Worm (Caenorhabditis elegans): Measurements from ENCODE around the gene daf-4.

Gene daf-4

DNA sequence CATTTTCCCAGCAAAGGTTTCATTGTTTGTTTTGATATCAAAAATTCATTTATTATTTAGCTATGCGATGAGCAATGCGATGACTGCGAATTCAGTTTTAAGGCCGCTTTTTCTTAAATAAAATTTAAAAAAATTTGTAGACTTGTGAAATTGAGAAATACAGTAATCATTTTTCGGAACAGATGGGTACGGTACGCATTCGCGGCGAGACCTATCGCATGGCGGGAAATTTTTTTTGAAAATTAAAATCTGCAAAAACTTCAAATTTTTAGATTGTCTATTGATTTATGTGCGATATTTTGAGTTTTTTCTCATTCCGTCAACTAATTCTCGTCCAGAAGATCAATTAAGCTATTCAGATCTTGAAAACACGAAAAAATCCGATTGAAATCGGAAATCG, 38.6 kb downstream of the daf-4 start:
- TF ChIP-seq ttx-3 (tag; optimal IDR thresholded peaks at IDR 0.05) (no peak), sox-4 (tag; optimal IDR thresholded peaks at IDR 0.05) (no peak), ceh-22 (tag; optimal IDR thresholded peaks at IDR 0.05) (no peak), lim-6 (tag; optimal IDR thresholded peaks at IDR 0.05) (no peak), ceh-24 (tag; optimal IDR thresholded peaks at IDR 0.05) (no peak), pros-1 (tag; optimal IDR thresholded peaks at IDR 0.05) (no peak), ahr-1 (tag; optimal IDR thresholded peaks at IDR 0.05) (no peak), K02D7.2 (tag; optimal IDR thresholded peaks at IDR 0.05) (no peak), unc-55 (GFP tag; optimal IDR thresholded peaks at IDR 0.05) (no peak), tbx-2 (tag; optimal IDR thresholded peaks at IDR 0.05) (no peak), syd-9 (tag; optimal IDR thresholded peaks at IDR 0.05) (no peak), nhr-11 (tag; optimal IDR thresholded peaks at IDR 0.05) (no peak), pax-1 (tag; optimal IDR thresholded peaks at IDR 0.05) (no peak), elt-4 (tag; optimal IDR thresholded peaks at IDR 0.05) (no peak), ceh-48 (tag; optimal IDR thresholded peaks at IDR 0.05) (no peak), tbx-7 (tag; optimal IDR thresholded peaks at IDR 0.05) (no peak), nhr-232 (tag; optimal IDR thresholded peaks at IDR 0.05) (no peak), C08G9.2 (tag; optimal IDR thresholded peaks at IDR 0.05) (no peak)

DNA sequence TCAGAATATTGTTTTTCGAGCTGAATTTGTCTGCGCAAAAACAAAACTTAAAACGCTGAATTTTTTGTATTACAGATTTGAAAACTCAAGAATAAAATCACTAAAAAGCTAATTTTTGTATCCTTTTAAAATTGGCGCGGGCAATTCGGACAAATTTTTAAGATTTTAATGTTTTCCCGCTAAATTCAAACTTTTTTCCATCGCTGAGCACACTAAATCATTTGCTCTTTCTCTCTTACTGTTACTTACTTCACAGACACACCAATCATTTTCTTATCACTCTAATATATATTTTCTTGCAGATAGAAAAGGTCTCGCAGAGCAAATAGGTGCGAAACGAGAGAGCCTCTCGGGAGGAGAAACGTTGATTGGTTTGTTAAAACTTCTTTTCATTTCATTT, 39.0 kb downstream of the daf-4 start, which contains the start of gene par-3:
par-3 (plus strand) TSS at position 301 of the 400 bp plus-strand sequence.
- TF ChIP-seq hlh-8 (tag; optimal IDR thresholded peaks at IDR 0.05) (no peak), dmd-4 (tag; optimal IDR thresholded peaks at IDR 0.05; ENCODE audit: borderline replicate concordance) (no peak), nhr-11 (tag; optimal IDR thresholded peaks at IDR 0.05) (no peak), ahr-1 (tag; optimal IDR thresholded peaks at IDR 0.05) (no peak), unc-3 (GFP tag; conservative IDR thresholded peaks at IDR 0.05) (no peak), unc-3 (tag; optimal IDR thresholded peaks at IDR 0.05) (no peak), unc-86 (tag; optimal IDR thresholded peaks at IDR 0.05) (no peak), unc-55 (GFP tag; optimal IDR thresholded peaks at IDR 0.05) (no peak), hlh-30 (tag; optimal IDR thresholded peaks at IDR 0.05; ENCODE audit: insufficient read depth) (no peak)

DNA sequence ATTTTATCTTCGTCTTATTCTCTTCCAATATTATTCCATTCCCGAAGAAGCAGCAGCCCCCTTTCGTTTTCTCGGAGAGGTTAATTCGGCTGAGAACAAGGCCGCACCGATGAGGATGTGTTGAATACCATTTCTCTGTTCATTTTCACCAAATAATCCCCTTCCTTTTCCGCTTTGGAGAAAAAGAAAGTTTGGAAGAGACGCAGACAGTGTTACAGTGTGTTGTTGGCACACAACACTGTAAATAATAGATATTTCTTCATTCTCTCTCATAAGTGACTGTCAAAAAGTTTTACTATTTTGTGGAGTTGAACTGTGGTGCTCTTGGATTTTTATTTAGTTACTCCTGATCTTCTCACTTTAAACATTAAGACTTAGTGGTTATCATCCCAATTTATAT, 40.3 kb downstream of the daf-4 start:
- TF ChIP-seq ets-4 (tag; optimal IDR thresholded peaks at IDR 0.05), result peak; percentile 23
- TF ChIP-seq ahr-1 (tag; optimal IDR thresholded peaks at IDR 0.05), result no peak

DNA sequence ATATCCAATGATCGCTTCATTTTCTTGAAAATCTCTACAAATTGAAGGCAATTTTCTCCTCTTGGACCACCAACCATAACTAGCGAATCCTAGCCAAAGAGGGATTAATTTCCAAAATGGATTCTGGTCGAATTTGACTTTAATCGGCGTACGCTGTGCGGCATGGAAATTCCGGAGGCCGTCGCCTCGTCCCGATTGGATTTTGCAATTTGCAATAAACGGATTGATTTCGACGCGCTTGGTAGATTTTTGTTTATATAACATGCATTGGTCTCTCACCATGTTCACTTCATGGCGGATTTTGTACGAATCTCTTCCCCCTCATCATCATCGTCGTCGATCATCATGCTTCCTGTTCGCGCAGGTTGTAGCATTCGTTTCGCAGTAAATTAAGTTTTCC, 40.8 kb downstream of the daf-4 start:
- peak; percentile 7 for TF ChIP-seq ceh-31 (tag; optimal IDR thresholded peaks at IDR 0.05)
- no peak for TF ChIP-seq pha-2 (tag; optimal IDR thresholded peaks at IDR 0.05)
- TF ChIP-seq hlh-30 (tag; optimal IDR thresholded peaks at IDR 0.05; ENCODE audit: insufficient read depth), result no peak
- peak; percentile 52 for TF ChIP-seq unc-42 (tag; optimal IDR thresholded peaks at IDR 0.05)

DNA sequence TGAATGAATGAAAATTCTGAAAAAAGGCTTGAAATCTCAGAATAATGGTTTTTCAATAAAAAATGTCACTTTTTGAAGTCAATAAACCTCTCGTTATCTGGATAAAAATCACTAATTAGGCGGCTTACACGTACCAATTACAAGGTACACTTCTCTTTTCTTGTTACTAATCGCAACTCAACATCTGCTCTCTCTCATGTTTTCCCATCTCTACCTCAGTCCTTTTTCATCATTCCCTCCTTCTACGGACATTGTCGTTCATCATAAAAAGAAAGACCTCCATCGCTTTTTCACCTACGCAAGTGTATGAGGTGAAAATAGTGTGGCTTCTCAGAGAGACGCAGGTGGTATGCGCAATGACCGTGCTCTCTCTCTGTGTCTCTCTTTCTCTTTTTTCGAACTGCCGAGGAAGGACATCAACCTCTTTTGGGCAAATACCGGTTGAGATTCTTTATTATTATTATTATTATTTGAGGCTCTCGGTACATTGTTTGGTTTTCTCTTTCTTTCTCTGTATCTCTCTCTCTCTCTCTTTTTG, 43.1 kb downstream of the daf-4 start:
- no peak for TF ChIP-seq elt-4 (tag; optimal IDR thresholded peaks at IDR 0.05)
- no peak for TF ChIP-seq nhr-232 (tag; optimal IDR thresholded peaks at IDR 0.05)
- no peak for TF ChIP-seq ceh-22 (tag; optimal IDR thresholded peaks at IDR 0.05)
- TF ChIP-seq ceh-45 (GFP tag; IDR thresholded peaks at IDR 0.05), result no peak
- TF ChIP-seq ceh-14 (tag; optimal IDR thresholded peaks at IDR 0.05), result no peak
- TF ChIP-seq tbx-7 (tag; optimal IDR thresholded peaks at IDR 0.05), result no peak
- no peak for TF ChIP-seq ceh-48 (tag; optimal IDR thresholded peaks at IDR 0.05)
- TF ChIP-seq pat-9 (tag; optimal IDR thresholded peaks at IDR 0.05), result no peak
- no peak for TF ChIP-seq fkh-10 (GFP tag; optimal IDR thresholded peaks at IDR 0.05)
- TF ChIP-seq nhr-11 (tag; optimal IDR thresholded peaks at IDR 0.05), result no peak
- peak; percentile 19 for TF ChIP-seq unc-55 (GFP tag; optimal IDR thresholded peaks at IDR 0.05)
- no peak for TF ChIP-seq ceh-9 (tag; optimal IDR thresholded peaks at IDR 0.05)
- no peak for TF ChIP-seq eyg-1 (tag; optimal IDR thresholded peaks at IDR 0.05)
- peak; percentile 54 for TF ChIP-seq tbx-2 (tag; optimal IDR thresholded peaks at IDR 0.05)
- TF ChIP-seq C38D4.7 (GFP tag; optimal IDR thresholded peaks at IDR 0.05), result no peak
- TF ChIP-seq pqm-1 (tag; optimal IDR thresholded peaks at IDR 0.05), result no peak
- peak; percentile 30 for TF ChIP-seq nfya-1 (tag; optimal IDR thresholded peaks at IDR 0.05)

Measured in whole organism, late embryonic.